Worm (Caenorhabditis elegans) whole organism, early embryonic: ENCODE data around the gene scl-20.
A peak's percentile ranks its signal among the peaks of the same experiment; 100 is the strongest.

Experiments
- B0310.2 ChIP-seq: sonication (generic microtip); optimal IDR thresholded peaks from 2 replicates; lab custom pipeline; 2016; ENCODE audit warnings: mild to moderate bottlenecking, missing genetic modification characterization, missing compliant biosample characterization
- F13C5.2 ChIP-seq: sonication (generic microtip); optimal IDR thresholded peaks from 2 replicates; lab custom pipeline; 2017; ENCODE audit warnings: mild to moderate bottlenecking, missing genetic modification characterization, inconsistent platforms, missing compliant biosample characterization
- aly-1 ChIP-seq: sonication (generic microtip); optimal IDR thresholded peaks from 2 replicates; lab custom pipeline; 2016; ENCODE audit warnings: missing genetic modification characterization, missing compliant biosample characterization
- ama-1 ChIP-seq: fragments of 150-350 bp; optimal IDR thresholded peaks from 2 replicates; lab custom pipeline; 2014
- ceh-13 ChIP-seq: fragments of 200-800 bp; sonication (Bioruptor generic); optimal IDR thresholded peaks from 2 replicates; lab custom pipeline; 2018; ENCODE audit warnings: mild to moderate bottlenecking, missing genetic modification characterization, missing compliant biosample characterization
- ceh-36 ChIP-seq: sonication (generic microtip); optimal IDR thresholded peaks from 2 replicates; lab custom pipeline; 2016; ENCODE audit warnings: missing genetic modification characterization, inconsistent platforms, missing compliant biosample characterization
- ets-7 ChIP-seq: sonication (generic microtip); optimal IDR thresholded peaks from 2 replicates; lab custom pipeline; 2016; ENCODE audit warnings: missing genotype, missing genetic modification characterization, missing compliant biosample characterization
- flt-1 ChIP-seq: fragments of 200-800 bp; sonication (Bioruptor generic); IDR thresholded peaks from 2 replicates; pipeline ENCODE4 v1.3.6; 2022; ENCODE audit warnings: missing genetic modification characterization, missing compliant biosample characterization
- hmbx-1 ChIP-seq: sonication (generic microtip); optimal IDR thresholded peaks from 2 replicates; lab custom pipeline; 2016; ENCODE audit warnings: mild to moderate bottlenecking, missing genetic modification characterization, missing compliant biosample characterization
- hmg-4 ChIP-seq: fragments of 200-800 bp; sonication (Bioruptor generic); optimal IDR thresholded peaks from 2 replicates; lab custom pipeline; 2018; ENCODE audit warnings: mild to moderate bottlenecking, missing genetic modification characterization, missing compliant biosample characterization
- hnd-1 ChIP-seq: sonication (generic microtip); optimal IDR thresholded peaks from 2 replicates; lab custom pipeline; 2016; ENCODE audit warnings: missing genetic modification characterization, missing compliant biosample characterization
- pes-1 ChIP-seq: fragments of 200-800 bp; sonication (Bioruptor generic); IDR thresholded peaks from 2 replicates; pipeline ENCODE4 v1.3.6; 2022; ENCODE audit warnings: missing genetic modification reagents, missing genetic modification characterization, missing compliant biosample characterization
- scrt-1 ChIP-seq: fragments of 200-800 bp; sonication (Bioruptor generic); IDR thresholded peaks from 2 replicates; pipeline ENCODE4 v1.3.6; 2022; ENCODE audit warnings: missing genetic modification characterization, missing compliant biosample characterization
- sea-1 ChIP-seq: fragments of 200-800 bp; sonication (Bioruptor generic); conservative IDR thresholded peaks from 2 replicates; pipeline ENCODE4 v1.3.6; 2022; ENCODE audit warnings: missing genetic modification characterization, missing compliant biosample characterization
- tbx-11 ChIP-seq: fragments of 200-800 bp; sonication (Bioruptor generic); IDR thresholded peaks from 2 replicates; pipeline ENCODE4 v1.3.6; 2022; ENCODE audit warnings: missing genetic modification characterization, missing compliant biosample characterization
- tbx-37 ChIP-seq: fragments of 200-800 bp; sonication (Bioruptor generic); conservative IDR thresholded peaks from 2 replicates; pipeline ENCODE4 v1.3.6; 2022; ENCODE audit warnings: missing genetic modification reagents, missing genetic modification characterization, missing compliant biosample characterization
- tra-4 ChIP-seq: sonication (generic microtip); optimal IDR thresholded peaks from 2 replicates; lab custom pipeline; 2017; ENCODE audit warnings: missing genetic modification characterization, missing compliant biosample characterization

scl-20 gene

DNA sequence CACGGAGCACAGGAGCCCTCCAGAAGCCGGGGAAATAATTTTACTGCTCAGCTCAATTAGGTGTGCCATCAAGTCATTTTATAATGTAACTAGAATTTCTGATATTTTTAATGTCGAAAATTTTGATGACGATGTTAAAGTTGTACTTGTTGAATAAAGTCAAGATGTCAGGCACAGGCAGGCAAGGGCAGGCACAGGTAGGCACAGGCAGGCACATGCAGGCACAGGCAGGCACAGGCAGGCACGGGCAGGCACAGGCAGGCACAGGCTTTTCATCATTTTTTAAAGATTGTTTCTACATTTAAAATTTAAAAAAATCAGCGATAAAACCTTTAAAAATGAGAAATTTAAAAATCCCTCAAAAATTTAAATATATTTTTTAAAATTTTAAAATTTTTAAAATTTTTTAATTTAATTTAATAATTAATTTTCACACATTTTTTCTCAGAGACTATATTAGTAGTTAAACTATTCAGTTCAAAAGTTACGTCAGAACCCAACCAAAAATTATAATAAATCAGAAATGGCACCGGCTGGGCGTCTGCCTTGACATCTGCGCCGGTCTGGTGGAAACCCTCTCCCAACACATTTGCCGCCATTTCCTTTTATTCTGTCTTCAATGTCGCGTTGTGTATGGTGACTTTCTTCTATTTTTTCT is 24.9 kb downstream of the scl-20 start, which contains the start of gene Y17D7C.6:
Gene Y17D7C.6 (plus strand): TSS at position 608 of the 658 bp plus-strand sequence.
- peak; percentile 56 for TF ChIP-seq ceh-13 (GFP tag; lab: Kevin White, UChicago)
- no peak for TF ChIP-seq sea-1 (GFP tag; lab: Robert Waterston, UW)

- TF ChIP-seq ceh-13 (GFP tag; lab: Kevin White, UChicago) (no peak), tbx-11 (GFP tag; lab: Robert Waterston, UW) (no peak), aly-1 (tag; lab: Kevin White, UChicago) (no peak), sea-1 (GFP tag; lab: Robert Waterston, UW) (no peak), F13C5.2 (tag; lab: Kevin White, UChicago) (no peak), hnd-1 (tag; lab: Kevin White, UChicago) (no peak), flt-1 (GFP tag; lab: Robert Waterston, UW) (no peak), hmg-4 (no peak), hmbx-1 (tag; lab: Kevin White, UChicago) (no peak), tbx-37 (no peak), scrt-1 (GFP tag; lab: Robert Waterston, UW) (no peak), ceh-36 (tag; lab: Kevin White, UChicago) (no peak), ets-7 (tag; lab: Kevin White, UChicago) (no peak), tra-4 (no peak), B0310.2 (tag; lab: Kevin White, UChicago) (no peak), pes-1 (GFP tag; lab: Robert Waterston, UW) (no peak), ama-1 (lab: Kevin White, UChicago) (no peak)
These were observed 26.3 kb downstream of the scl-20 start for ce11 chrV:18708015-18708414.

- TF ChIP-seq tbx-11 (GFP tag; lab: Robert Waterston, UW) (peak; percentile 3; the same call in 1 of the 2 replicates), hnd-1 (tag; lab: Kevin White, UChicago) (no peak)
These were observed 28.1 kb downstream of the scl-20 start, which contains the start of gene Y17D7C.1 for ce11 chrV:18706063-18706620. Gene Y17D7C.1, plus strand, starts transcription at chrV:18706570.

DNA sequence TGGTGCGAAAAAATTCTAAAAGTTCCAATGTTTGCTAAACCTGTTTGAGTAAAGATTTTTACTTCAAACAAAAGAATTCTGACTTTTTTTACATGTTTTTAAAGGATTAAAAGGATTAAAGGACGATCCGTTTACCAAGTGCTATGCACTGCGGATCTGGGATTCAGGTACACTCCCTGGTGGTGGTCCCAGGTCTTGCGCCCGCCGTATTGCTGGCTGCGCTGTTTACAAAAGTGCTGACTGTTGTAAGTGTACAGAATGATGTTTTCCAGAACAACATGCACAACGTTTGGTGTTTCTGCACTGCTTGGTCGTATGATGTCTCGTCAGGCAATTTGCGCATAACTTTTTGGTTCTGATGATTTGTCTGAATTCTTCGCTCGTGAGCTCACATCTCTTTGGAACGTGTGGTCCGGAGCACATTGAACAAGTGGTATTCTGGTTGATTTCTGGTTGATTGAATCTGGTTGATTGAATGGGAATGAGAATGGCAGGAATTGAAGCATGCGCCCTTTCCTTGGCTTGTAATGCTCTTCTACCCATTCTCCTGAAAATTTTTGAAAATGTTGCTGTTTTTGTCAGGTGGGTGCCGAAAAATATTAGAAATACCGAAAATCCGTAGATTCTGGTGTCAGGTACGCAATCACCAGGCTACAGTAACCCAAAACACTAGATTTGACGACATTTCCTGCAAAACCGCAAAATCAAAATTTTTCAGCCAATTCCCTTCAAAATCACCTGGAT is 28.8 kb downstream of the scl-20 start:
- TF ChIP-seq B0310.2 (tag; lab: Kevin White, UChicago) (no peak), tbx-11 (GFP tag; lab: Robert Waterston, UW) (peak; percentile 65; the same call in 1 of the 2 replicates), ets-7 (tag; lab: Kevin White, UChicago) (no peak), hmbx-1 (tag; lab: Kevin White, UChicago) (no peak), flt-1 (GFP tag; lab: Robert Waterston, UW) (peak; percentile 35; the same call in 1 of the 2 replicates), ceh-36 (tag; lab: Kevin White, UChicago) (peak; percentile 22), F13C5.2 (tag; lab: Kevin White, UChicago) (no peak), pes-1 (GFP tag; lab: Robert Waterston, UW) (no peak), ceh-13 (GFP tag; lab: Kevin White, UChicago) (no peak), tbx-37 (no peak)

DNA sequence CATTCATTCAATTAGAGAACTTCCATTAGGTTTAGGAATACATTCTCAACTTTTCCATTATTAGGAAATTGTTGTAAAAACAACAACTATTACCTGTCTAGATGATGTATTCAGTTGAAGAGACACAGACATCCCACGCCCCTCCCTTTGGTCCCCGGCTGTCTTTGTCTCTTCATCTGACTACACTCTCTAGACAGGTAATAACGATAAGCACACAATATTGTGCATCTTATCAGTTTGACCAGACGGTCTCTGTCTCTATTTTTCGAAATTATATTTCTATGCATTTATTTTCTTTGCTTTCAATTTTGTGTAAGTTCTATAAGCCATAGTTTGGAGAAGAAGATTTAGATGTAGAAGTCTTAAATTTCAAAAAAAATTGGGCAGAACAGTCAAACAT is 33.0 kb downstream of the scl-20 start, which contains the start of gene Y69H2.9:
Gene Y69H2.9 (plus strand): TSS at position 233 of the 400 bp plus-strand sequence.
- TF ChIP-seq tbx-11 (GFP tag; lab: Robert Waterston, UW) (no peak), hmbx-1 (tag; lab: Kevin White, UChicago) (no peak), flt-1 (GFP tag; lab: Robert Waterston, UW) (no peak)

DNA sequence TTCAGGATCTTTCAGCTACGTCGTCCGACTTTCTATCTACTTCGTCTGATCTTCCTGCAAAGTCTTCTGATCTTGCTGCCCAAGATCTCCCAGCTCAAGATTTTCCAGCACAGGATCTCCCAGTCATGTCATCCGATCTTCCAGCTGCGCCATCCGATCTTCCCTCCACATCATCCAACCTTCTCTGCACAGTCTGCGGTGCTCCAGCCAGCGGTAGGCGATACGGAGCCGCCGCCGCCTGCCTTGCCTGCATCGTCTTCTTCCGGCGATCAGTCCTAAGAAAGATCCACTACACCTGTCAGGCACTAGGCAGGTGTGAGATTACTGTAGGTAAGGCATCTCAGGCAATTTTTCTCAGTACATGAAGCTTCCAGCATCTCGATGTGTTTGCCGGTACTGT is 35.0 kb downstream of the scl-20 start, which contains the start of gene nhr-241:
Gene nhr-241 (plus strand): TSS at position 126 of the 400 bp plus-strand sequence.
- TF ChIP-seq B0310.2 (tag; lab: Kevin White, UChicago) (no peak), ceh-36 (tag; lab: Kevin White, UChicago) (no peak)

DNA sequence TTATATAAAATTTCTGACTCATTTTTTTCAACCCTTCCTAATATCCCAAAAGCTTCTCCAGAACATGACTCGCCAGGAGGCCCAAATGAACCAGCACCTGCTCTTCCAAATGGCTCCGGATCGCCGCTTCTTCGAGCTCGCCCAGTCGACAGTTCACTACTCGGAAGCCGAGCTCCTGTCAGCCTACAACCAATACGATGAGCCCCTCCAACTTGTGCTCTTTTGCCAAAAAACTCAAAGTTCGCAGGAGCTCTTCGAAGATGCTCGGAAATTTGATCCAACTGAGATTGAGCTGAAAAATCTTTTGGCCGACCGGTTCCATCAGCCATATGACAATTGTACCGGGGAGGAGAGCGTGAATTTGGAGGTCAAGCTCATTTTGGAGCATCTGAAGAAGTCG is 38.8 kb downstream of the scl-20 start:
- no peak for TF ChIP-seq ama-1 (lab: Kevin White, UChicago)
- TF ChIP-seq hmbx-1 (tag; lab: Kevin White, UChicago): no peak
- TF ChIP-seq sea-1 (GFP tag; lab: Robert Waterston, UW): no peak
- TF ChIP-seq F13C5.2 (tag; lab: Kevin White, UChicago): no peak
- no peak for TF ChIP-seq ceh-36 (tag; lab: Kevin White, UChicago)
- no peak for TF ChIP-seq hnd-1 (tag; lab: Kevin White, UChicago)
- no peak for TF ChIP-seq tbx-11 (GFP tag; lab: Robert Waterston, UW)
- no peak for TF ChIP-seq tra-4
- TF ChIP-seq pes-1 (GFP tag; lab: Robert Waterston, UW): no peak
- no peak for TF ChIP-seq ets-7 (tag; lab: Kevin White, UChicago)
- TF ChIP-seq tbx-37: no peak
- no peak for TF ChIP-seq aly-1 (tag; lab: Kevin White, UChicago)
